Worm (Caenorhabditis elegans): Measurements from ENCODE around the gene F36D3.14.

The F36D3.14 gene

ce11 chrV:16503164-16503563 is at the start of gene F36D3.14:
Gene F36D3.14 (minus strand): TSS chrV:16503264.
- TF ChIP-seq flt-1 (GFP tag; IDR thresholded peaks at IDR 0.05) (no peak), cog-1 (tag; optimal IDR thresholded peaks at IDR 0.05) (no peak), ztf-29 (GFP tag; IDR thresholded peaks at IDR 0.05) (no peak), T22C8.4 (GFP tag; IDR thresholded peaks at IDR 0.05) (no peak), ztf-23 (GFP tag; IDR thresholded peaks at IDR 0.05) (no peak), med-1 (GFP tag; optimal IDR thresholded peaks at IDR 0.05; ENCODE audit: insufficient read depth) (no peak), klf-2 (GFP tag; conservative IDR thresholded peaks at IDR 0.05) (no peak), tab-1 (GFP tag; IDR thresholded peaks at IDR 0.05) (no peak), ref-1 (GFP tag; conservative IDR thresholded peaks at IDR 0.05) (no peak)

- no peak for TF ChIP-seq tab-1 (GFP tag; IDR thresholded peaks at IDR 0.05)
- no peak for TF ChIP-seq T22C8.4 (GFP tag; IDR thresholded peaks at IDR 0.05)
Observed at ce11 chrV:16550680-16551079, 47.6 kb upstream of the F36D3.14 start, which contains the start of gene srbc-65. Gene srbc-65 (plus strand): TSS chrV:16550980.

DNA sequence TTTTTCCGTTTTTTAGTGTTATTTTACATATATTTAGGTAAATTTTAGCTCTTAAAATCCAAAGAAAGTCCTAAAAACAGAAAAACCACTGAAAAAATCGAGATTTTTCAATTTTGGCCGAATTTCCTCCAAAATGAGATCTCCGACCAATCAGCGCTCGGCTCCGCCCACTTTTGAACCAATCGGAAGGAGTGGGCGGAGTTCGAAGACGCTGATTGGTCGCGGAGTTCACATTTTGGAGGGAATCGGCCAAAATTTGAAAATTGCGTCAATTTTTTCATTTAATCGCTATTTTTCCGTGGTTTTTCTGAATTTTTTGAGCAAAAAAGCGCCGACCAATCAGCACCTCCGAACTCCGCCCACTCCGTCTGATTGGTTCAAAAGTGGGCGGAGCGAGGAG is 37.6 kb upstream of the F36D3.14 start:
- no peak for TF ChIP-seq T22C8.4 (GFP tag; IDR thresholded peaks at IDR 0.05)
- TF ChIP-seq med-1 (GFP tag; optimal IDR thresholded peaks at IDR 0.05; ENCODE audit: insufficient read depth) = no peak
- TF ChIP-seq ztf-23 (GFP tag; IDR thresholded peaks at IDR 0.05) = no peak
- no peak for TF ChIP-seq tab-1 (GFP tag; IDR thresholded peaks at IDR 0.05)
- no peak for TF ChIP-seq flt-1 (GFP tag; IDR thresholded peaks at IDR 0.05)
- no peak for TF ChIP-seq klf-2 (GFP tag; conservative IDR thresholded peaks at IDR 0.05)
- TF ChIP-seq cog-1 (tag; optimal IDR thresholded peaks at IDR 0.05) = no peak
- TF ChIP-seq ref-1 (GFP tag; conservative IDR thresholded peaks at IDR 0.05) = no peak
- TF ChIP-seq ztf-29 (GFP tag; IDR thresholded peaks at IDR 0.05) = no peak

ce11 chrV:16539666-16540065 is 36.6 kb upstream of the F36D3.14 start:
- TF ChIP-seq klf-2 (GFP tag; conservative IDR thresholded peaks at IDR 0.05) (no peak), tab-1 (GFP tag; IDR thresholded peaks at IDR 0.05) (no peak), ref-1 (GFP tag; conservative IDR thresholded peaks at IDR 0.05) (no peak), ztf-23 (GFP tag; IDR thresholded peaks at IDR 0.05) (no peak), ztf-29 (GFP tag; IDR thresholded peaks at IDR 0.05) (no peak), T22C8.4 (GFP tag; IDR thresholded peaks at IDR 0.05) (no peak), flt-1 (GFP tag; IDR thresholded peaks at IDR 0.05) (no peak), med-1 (GFP tag; optimal IDR thresholded peaks at IDR 0.05; ENCODE audit: insufficient read depth) (no peak), cog-1 (tag; optimal IDR thresholded peaks at IDR 0.05) (no peak)

ce11 chrV:16537908-16538446 is 34.9 kb upstream of the F36D3.14 start, which contains the start of gene Y32B12B.2:
Gene Y32B12B.2 (plus strand): TSS chrV:16538396.
- no peak for TF ChIP-seq ref-1 (GFP tag; conservative IDR thresholded peaks at IDR 0.05)
- TF ChIP-seq flt-1 (GFP tag; IDR thresholded peaks at IDR 0.05) = 0 out of 2 replicates have a peak, but pooled peaks have one; percentile 27

DNA sequence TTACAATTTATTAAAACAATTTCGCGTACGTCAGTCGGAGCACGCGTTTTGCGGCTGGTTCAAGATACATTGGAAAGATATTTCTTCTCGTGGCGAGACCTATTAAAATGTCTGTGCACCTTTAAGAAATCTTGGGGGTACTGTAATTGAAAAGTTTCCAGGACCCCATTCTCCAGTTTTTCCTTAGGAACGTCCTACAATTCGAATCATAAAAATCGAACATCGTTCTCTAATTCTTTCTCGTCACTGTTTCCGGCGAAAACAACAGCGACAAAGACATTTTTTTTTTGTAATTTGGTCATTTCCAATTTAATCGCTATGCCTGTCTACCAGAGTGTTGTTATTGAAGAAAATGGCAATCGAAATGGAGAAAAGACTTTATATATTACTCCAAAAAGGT is 33.6 kb upstream of the F36D3.14 start, which contains the start of gene Y32B12B.1:
Gene Y32B12B.1 (plus strand): TSS at position 301 of the 400 bp plus-strand sequence.
- TF ChIP-seq klf-2 (GFP tag; conservative IDR thresholded peaks at IDR 0.05) (no peak), ztf-29 (GFP tag; IDR thresholded peaks at IDR 0.05) (no peak), med-1 (GFP tag; optimal IDR thresholded peaks at IDR 0.05; ENCODE audit: insufficient read depth) (no peak), flt-1 (GFP tag; IDR thresholded peaks at IDR 0.05) (no peak)

DNA sequence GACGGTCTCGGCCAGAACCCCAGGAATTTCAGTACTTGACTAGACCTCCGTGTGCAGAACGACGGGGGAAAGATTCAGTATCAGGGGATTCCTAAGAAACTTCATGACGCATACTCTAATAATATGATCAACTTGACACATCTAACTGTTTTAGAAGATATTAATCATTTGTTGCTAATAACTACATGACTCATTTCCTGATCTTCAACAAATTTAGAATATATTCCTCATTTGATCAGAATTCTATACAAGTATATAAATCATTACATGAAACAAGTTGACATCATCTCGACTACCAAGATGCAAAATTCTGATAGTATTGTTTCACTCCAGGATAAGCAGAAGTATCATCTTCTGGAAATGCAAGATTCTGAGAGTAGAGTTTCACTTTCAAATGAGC is 32.1 kb upstream of the F36D3.14 start, which contains the start of gene Y32B12B.8:
Gene Y32B12B.8 (plus strand): TSS at position 301 of the 400 bp plus-strand sequence.
- TF ChIP-seq ref-1 (GFP tag; conservative IDR thresholded peaks at IDR 0.05) (no peak), ztf-29 (GFP tag; IDR thresholded peaks at IDR 0.05) (no peak), flt-1 (GFP tag; IDR thresholded peaks at IDR 0.05) (no peak), tab-1 (GFP tag; IDR thresholded peaks at IDR 0.05) (no peak), klf-2 (GFP tag; conservative IDR thresholded peaks at IDR 0.05) (no peak), T22C8.4 (GFP tag; IDR thresholded peaks at IDR 0.05) (no peak), med-1 (GFP tag; optimal IDR thresholded peaks at IDR 0.05; ENCODE audit: insufficient read depth) (no peak), cog-1 (tag; optimal IDR thresholded peaks at IDR 0.05) (no peak), ztf-23 (GFP tag; IDR thresholded peaks at IDR 0.05) (no peak)

- no peak for TF ChIP-seq ztf-23 (GFP tag; IDR thresholded peaks at IDR 0.05)
- no peak for TF ChIP-seq klf-2 (GFP tag; conservative IDR thresholded peaks at IDR 0.05)
- TF ChIP-seq tab-1 (GFP tag; IDR thresholded peaks at IDR 0.05) = no peak
- no peak for TF ChIP-seq ztf-29 (GFP tag; IDR thresholded peaks at IDR 0.05)
- TF ChIP-seq med-1 (GFP tag; optimal IDR thresholded peaks at IDR 0.05; ENCODE audit: insufficient read depth) = no peak
- no peak for TF ChIP-seq flt-1 (GFP tag; IDR thresholded peaks at IDR 0.05)
- TF ChIP-seq ref-1 (GFP tag; conservative IDR thresholded peaks at IDR 0.05) = no peak
- TF ChIP-seq cog-1 (tag; optimal IDR thresholded peaks at IDR 0.05) = no peak
- no peak for TF ChIP-seq T22C8.4 (GFP tag; IDR thresholded peaks at IDR 0.05)
Observed at ce11 chrV:16534000-16534399, 30.9 kb upstream of the F36D3.14 start, which contains the start of gene cpr-2. Gene cpr-2 (minus strand): TSS chrV:16534100.

- TF ChIP-seq flt-1 (GFP tag; IDR thresholded peaks at IDR 0.05) (no peak), klf-2 (GFP tag; conservative IDR thresholded peaks at IDR 0.05) (no peak), ztf-29 (GFP tag; IDR thresholded peaks at IDR 0.05) (no peak), T22C8.4 (GFP tag; IDR thresholded peaks at IDR 0.05) (no peak), cog-1 (tag; optimal IDR thresholded peaks at IDR 0.05) (no peak), ztf-23 (GFP tag; IDR thresholded peaks at IDR 0.05) (no peak), ref-1 (GFP tag; conservative IDR thresholded peaks at IDR 0.05) (no peak)
Observed at ce11 chrV:16527796-16528195, 24.7 kb upstream of the F36D3.14 start, which contains the start of gene F36D3.16. Gene F36D3.16 (plus strand): TSS chrV:16528096.

ce11 chrV:16526858-16527257 is 23.8 kb upstream of the F36D3.14 start, which contains the start of gene F36D3.8:
Gene F36D3.8 (plus strand): TSS chrV:16527158.
- TF ChIP-seq ztf-29 (GFP tag; IDR thresholded peaks at IDR 0.05) (no peak), flt-1 (GFP tag; IDR thresholded peaks at IDR 0.05) (no peak), med-1 (GFP tag; optimal IDR thresholded peaks at IDR 0.05; ENCODE audit: insufficient read depth) (no peak), ztf-23 (GFP tag; IDR thresholded peaks at IDR 0.05) (no peak), ref-1 (GFP tag; conservative IDR thresholded peaks at IDR 0.05) (no peak), T22C8.4 (GFP tag; IDR thresholded peaks at IDR 0.05) (no peak), tab-1 (GFP tag; IDR thresholded peaks at IDR 0.05) (no peak), klf-2 (GFP tag; conservative IDR thresholded peaks at IDR 0.05) (no peak), cog-1 (tag; optimal IDR thresholded peaks at IDR 0.05) (no peak)
